Worm (Caenorhabditis elegans): ENCODE measurements around the gene W02B12.16.

- TF ChIP-seq dmd-4 (tag; optimal IDR thresholded peaks at IDR 0.05; ENCODE audit: borderline replicate concordance): no peak
- no peak for TF ChIP-seq elt-2 (tag; optimal IDR thresholded peaks at IDR 0.05)
- no peak for TF ChIP-seq ets-4 (tag; optimal IDR thresholded peaks at IDR 0.05)
- no peak for TF ChIP-seq unc-86 (tag; optimal IDR thresholded peaks at IDR 0.05)
- no peak for TF ChIP-seq ceh-30 (tag; optimal IDR thresholded peaks at IDR 0.05)
- no peak for TF ChIP-seq ceh-14 (tag; optimal IDR thresholded peaks at IDR 0.05)
- TF ChIP-seq fax-1 (tag; optimal IDR thresholded peaks at IDR 0.05): no peak
- no peak for TF ChIP-seq pha-4 (tag; optimal IDR thresholded peaks at IDR 0.05)
- TF ChIP-seq K09A11.1 (tag; optimal IDR thresholded peaks at IDR 0.05; ENCODE audit: insufficient read depth): no peak
Observed at ce11 chrII:11433942-11434341, 42.4 kb downstream of the W02B12.16 start, which contains the start of gene C05D12.5.

Measured in whole organism, late embryonic.